Worm (Caenorhabditis elegans) whole organism, mixed stage, embryonic: Measurements from ENCODE around the gene fos-1.
"Not testable (repeated sequence)": the region's sequence is repeated elsewhere in the genome, so short reads cannot be mapped to it uniquely, and the experiment has no call there.

Source experiments
- M03D4.4 ChIP-seq: sonication (generic microtip); optimal IDR thresholded peaks from 2 replicates; lab custom pipeline; 2017; ENCODE audit warnings: mild to moderate bottlenecking, missing genetic modification characterization, missing compliant biosample characterization
- bed-3 ChIP-seq: fragments of 200-800 bp; sonication (Bioruptor generic); optimal IDR thresholded peaks from 3 replicates; lab custom pipeline; 2018; ENCODE audit warnings: mild to moderate bottlenecking, missing genetic modification characterization, moderate library complexity, missing compliant biosample characterization
- blmp-1 ChIP-seq: fragments of 150-350 bp; optimal IDR thresholded peaks from 2 replicates; lab custom pipeline; 2014; ENCODE audit warnings: missing biosample characterization, missing genetic modification characterization
- ceh-39 ChIP-seq: fragments of 150-350 bp; optimal IDR thresholded peaks from 2 replicates; lab custom pipeline; 2014; ENCODE audit warnings: missing biosample characterization, missing genetic modification characterization
- ceh-43 ChIP-seq: fragments of 200-800 bp; sonication (Bioruptor generic); optimal IDR thresholded peaks from 2 replicates; lab custom pipeline; 2018; ENCODE audit warnings: mild to moderate bottlenecking, missing genetic modification characterization, moderate library complexity, missing compliant biosample characterization
- ceh-83 ChIP-seq: fragments of 200-800 bp; sonication (Bioruptor generic); optimal IDR thresholded peaks from 2 replicates; lab custom pipeline; 2018; ENCODE audit warnings: mild to moderate bottlenecking, missing genetic modification characterization, missing compliant biosample characterization
- ces-1 ChIP-seq: fragments of 150-350 bp; optimal IDR thresholded peaks from 2 replicates; lab custom pipeline; 2014; ENCODE audit warnings: missing biosample characterization, missing genetic modification reagents, missing genetic modification characterization
- cnd-1 ChIP-seq: fragments of 200-800 bp; sonication (Bioruptor generic); optimal IDR thresholded peaks from 2 replicates; lab custom pipeline; 2018; ENCODE audit warnings: mild to moderate bottlenecking, missing genetic modification characterization, missing compliant biosample characterization
- drap-1 ChIP-seq: fragments of 200-800 bp; sonication (Bioruptor generic); optimal IDR thresholded peaks from 3 replicates; lab custom pipeline; 2018; ENCODE audit warnings: mild to moderate bottlenecking, missing genetic modification characterization, missing compliant biosample characterization
- elt-1 ChIP-seq: sonication (generic microtip); optimal IDR thresholded peaks from 2 replicates; lab custom pipeline; 2017; ENCODE audit warnings: missing genetic modification characterization, mild to moderate bottlenecking, missing compliant biosample characterization, antibody characterized with exemption, moderate library complexity, borderline replicate concordance; ENCODE audit not compliant: insufficient read depth
- flh-1 ChIP-seq: fragments of 200-800 bp; sonication (Bioruptor generic); optimal IDR thresholded peaks from 2 replicates; lab custom pipeline; 2018; ENCODE audit warnings: mild to moderate bottlenecking, missing genetic modification characterization, moderate library complexity, missing compliant biosample characterization
- ham-2 ChIP-seq: fragments of 200-800 bp; sonication (Bioruptor generic); optimal IDR thresholded peaks from 2 replicates; lab custom pipeline; 2018; ENCODE audit warnings: mild to moderate bottlenecking, missing genetic modification characterization, missing compliant biosample characterization
- hlh-1 ChIP-seq: fragments of 150-350 bp; optimal IDR thresholded peaks from 2 replicates; lab custom pipeline; 2014; ENCODE audit warnings: missing biosample characterization, missing genetic modification reagents, missing genetic modification characterization
- lin-13 ChIP-seq: fragments of 150-350 bp; optimal IDR thresholded peaks from 2 replicates; lab custom pipeline; 2014; ENCODE audit warnings: missing biosample characterization, missing genetic modification characterization
- lin-32 ChIP-seq: fragments of 200-800 bp; sonication (Bioruptor generic); optimal IDR thresholded peaks from 2 replicates; lab custom pipeline; 2018; ENCODE audit warnings: mild to moderate bottlenecking, missing genetic modification characterization, missing compliant biosample characterization
- mab-5 ChIP-seq: fragments of 150-350 bp; optimal IDR thresholded peaks from 2 replicates; lab custom pipeline; 2014; ENCODE audit warnings: missing biosample characterization, missing genetic modification characterization
- mls-2 ChIP-seq: sonication (generic microtip); optimal IDR thresholded peaks from 2 replicates; lab custom pipeline; 2016; ENCODE audit warnings: mild to moderate bottlenecking, missing genetic modification characterization, moderate library complexity, missing compliant biosample characterization
- nhr-12 ChIP-seq: fragments of 150-350 bp; optimal IDR thresholded peaks from 2 replicates; lab custom pipeline; 2014; ENCODE audit warnings: missing biosample characterization, missing genetic modification characterization
- nhr-2 ChIP-seq: fragments of 150-350 bp; optimal IDR thresholded peaks from 2 replicates; lab custom pipeline; 2014; ENCODE audit warnings: missing biosample characterization, missing genetic modification characterization
- nhr-28 ChIP-seq: fragments of 150-350 bp; optimal IDR thresholded peaks from 2 replicates; lab custom pipeline; 2014; ENCODE audit warnings: missing biosample characterization, missing genetic modification characterization
- pha-4 ChIP-seq: fragments of 150-350 bp; optimal IDR thresholded peaks from 2 replicates; lab custom pipeline; 2018; ENCODE audit warnings: missing biosample characterization, missing genetic modification reagents, missing genetic modification characterization
- sem-2 ChIP-seq: fragments of 200-800 bp; sonication (Bioruptor generic); optimal IDR thresholded peaks from 2 replicates; lab custom pipeline; 2018; ENCODE audit warnings: mild to moderate bottlenecking, missing genetic modification characterization, missing compliant biosample characterization
- sptf-1 ChIP-seq: sonication (generic microtip); optimal IDR thresholded peaks from 2 replicates; lab custom pipeline; 2017; ENCODE audit warnings: mild to moderate bottlenecking, missing genetic modification characterization, moderate library complexity, missing compliant biosample characterization
- tbx-8 ChIP-seq: fragments of 200-800 bp; sonication (Bioruptor generic); optimal IDR thresholded peaks from 2 replicates; lab custom pipeline; 2018; ENCODE audit warnings: mild to moderate bottlenecking, missing genetic modification characterization, moderate library complexity, missing compliant biosample characterization
- unc-62 ChIP-seq: fragments of 150-350 bp; optimal IDR thresholded peaks from 2 replicates; lab custom pipeline; 2014; ENCODE audit warnings: missing biosample characterization, missing genetic modification reagents, missing genetic modification characterization
- zip-8 ChIP-seq: fragments of 150-350 bp; optimal IDR thresholded peaks from 2 replicates; lab custom pipeline; 2014; ENCODE audit warnings: missing biosample characterization, missing genetic modification characterization
- ztf-11 ChIP-seq: fragments of 150-350 bp; optimal IDR thresholded peaks from 2 replicates; lab custom pipeline; 2014; ENCODE audit warnings: missing biosample characterization, missing genetic modification characterization

fos-1 gene

ce11 chrV:6031585-6031984 is 28.2 kb downstream of the fos-1 start:
- TF ChIP-seq nhr-28 (tag; lab: Kevin White, UChicago) (no peak), sptf-1 (no peak), zip-8 (tag; lab: Kevin White, UChicago) (no peak), ztf-11 (tag; lab: Kevin White, UChicago) (no peak), nhr-12 (no peak), cnd-1 (no peak), ceh-83 (GFP tag; lab: Kevin White, UChicago) (no peak), hlh-1 (tag; lab: Kevin White, UChicago) (no peak), mls-2 (tag; lab: Kevin White, UChicago) (no peak), pha-4 (tag; lab: Kevin White, UChicago) (no peak), M03D4.4 (tag; lab: Kevin White, UChicago) (no peak), bed-3 (GFP tag; lab: Kevin White, UChicago) (no peak), lin-32 (GFP tag; lab: Kevin White, UChicago) (no peak), nhr-2 (tag; lab: Kevin White, UChicago) (no peak)

- peak; percentile 22 for TF ChIP-seq ces-1
- no peak for TF ChIP-seq zip-8 (tag; lab: Kevin White, UChicago)
- TF ChIP-seq hlh-1 (tag; lab: Kevin White, UChicago): no peak
- TF ChIP-seq, all 35 proteins: peak for 1
Observed at ce11 chrV:6033512-6033911, 30.1 kb downstream of the fos-1 start.

DNA sequence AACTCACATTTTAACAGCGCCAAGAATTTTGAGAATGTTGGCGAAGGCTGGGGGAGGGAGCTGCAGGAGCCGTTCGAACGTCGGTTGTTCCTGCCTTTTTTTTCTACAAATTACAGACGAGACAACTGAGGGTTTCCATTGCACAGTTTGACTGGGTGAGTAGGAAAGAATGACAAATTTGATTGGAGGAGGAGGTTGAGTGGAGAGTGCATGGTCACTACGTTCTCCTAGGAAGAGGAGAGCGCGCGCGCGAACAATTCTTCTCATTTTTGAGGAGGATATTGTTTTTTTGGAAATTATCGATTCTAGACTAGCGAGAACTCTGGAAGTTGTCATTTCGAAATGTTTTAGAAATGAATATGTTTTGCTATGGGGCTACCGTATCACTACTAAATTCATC is 31.3 kb downstream of the fos-1 start, which contains the start of gene dhs-17:
dhs-17 (minus strand) TSS at position 101 of the 400 bp plus-strand sequence.
- TF ChIP-seq nhr-2 (tag; lab: Kevin White, UChicago): no peak
- no peak for TF ChIP-seq sptf-1
- no peak for TF ChIP-seq nhr-28 (tag; lab: Kevin White, UChicago)
- TF ChIP-seq M03D4.4 (tag; lab: Kevin White, UChicago): no peak
- TF ChIP-seq lin-32 (GFP tag; lab: Kevin White, UChicago): no peak
- TF ChIP-seq tbx-8 (GFP tag; lab: Kevin White, UChicago): no peak
- TF ChIP-seq ceh-43 (GFP tag; lab: Kevin White, UChicago): no peak
- no peak for TF ChIP-seq lin-13 (tag; lab: Kevin White, UChicago)
- TF ChIP-seq blmp-1 (tag; lab: Kevin White, UChicago): no peak
- TF ChIP-seq ham-2 (GFP tag; lab: Kevin White, UChicago): no peak

DNA sequence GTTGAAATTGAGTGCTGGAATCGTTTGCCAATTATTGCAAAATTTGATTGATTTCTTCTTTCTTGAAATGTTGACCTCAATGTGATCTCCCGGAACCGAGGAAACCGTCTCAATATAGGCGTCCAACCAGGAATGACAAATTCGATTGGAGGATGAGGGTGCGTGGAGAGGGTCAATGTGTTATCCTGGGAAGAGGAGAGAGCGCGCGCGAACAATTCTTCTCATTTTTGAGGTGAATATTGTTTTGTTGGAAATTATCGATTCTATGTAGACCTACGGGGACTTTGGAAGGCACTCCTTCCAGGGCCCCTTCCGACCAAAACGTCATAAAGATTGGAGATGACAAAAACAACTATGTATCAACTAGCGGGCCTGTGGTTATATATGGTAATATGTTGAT is 33.1 kb downstream of the fos-1 start:
- TF ChIP-seq ztf-11 (tag; lab: Kevin White, UChicago): no peak
- no peak for TF ChIP-seq ces-1
- TF ChIP-seq, all 35 proteins: peak for 0

- TF ChIP-seq nhr-12; drap-1 (GFP tag; lab: Kevin White, UChicago); cnd-1: not testable (repeated sequence)
Observed at ce11 chrV:6038405-6039151, 35.2 kb downstream of the fos-1 start, which contains the start of gene F29G9.1. F29G9.1 (plus strand) TSS chrV:6039101.

DNA sequence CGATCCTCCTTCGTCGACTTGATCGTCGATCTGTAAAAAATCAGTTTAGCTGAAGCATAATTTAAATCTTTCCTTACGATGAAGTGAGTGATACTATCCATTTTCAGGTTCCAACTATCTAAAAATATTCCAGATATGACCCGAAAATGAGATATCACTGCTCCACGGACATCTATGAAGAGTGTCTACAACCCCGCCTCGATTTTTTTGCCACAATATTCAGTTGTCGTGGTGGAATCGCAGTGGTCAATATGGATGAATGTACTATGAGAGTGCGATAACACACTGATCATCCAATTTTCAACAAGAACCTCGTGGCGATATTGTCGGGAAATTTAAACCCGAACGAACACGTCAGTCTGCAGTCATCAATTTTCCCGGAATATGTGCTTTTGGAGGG is 38.0 kb downstream of the fos-1 start, which contains the start of gene R01B10.2:
R01B10.2 (minus strand) TSS at position 101 of the 400 bp plus-strand sequence.
- TF ChIP-seq lin-32 (GFP tag; lab: Kevin White, UChicago) (no peak), tbx-8 (GFP tag; lab: Kevin White, UChicago) (no peak), sem-2 (GFP tag; lab: Kevin White, UChicago) (no peak), ceh-39 (tag; lab: Kevin White, UChicago) (no peak), mab-5 (no peak), M03D4.4 (tag; lab: Kevin White, UChicago) (no peak), nhr-2 (tag; lab: Kevin White, UChicago) (no peak), hlh-1 (tag; lab: Kevin White, UChicago) (no peak), nhr-12 (no peak), elt-1 (tag; lab: Kevin White, UChicago) (no peak), blmp-1 (tag; lab: Kevin White, UChicago) (no peak), ztf-11 (tag; lab: Kevin White, UChicago) (no peak), unc-62 (GFP tag; lab: Kevin White, UChicago) (no peak), ceh-43 (GFP tag; lab: Kevin White, UChicago) (no peak), nhr-28 (tag; lab: Kevin White, UChicago) (no peak), flh-1 (GFP tag; lab: Kevin White, UChicago) (no peak), lin-13 (tag; lab: Kevin White, UChicago) (no peak)
- TF ChIP-seq, all 35 proteins: peak for 0
